Worm (Caenorhabditis elegans): ENCODE results near the gene W07G1.7.
A peak's percentile ranks its signal among the peaks of the same experiment; 100 is the strongest.

W07G1.7 gene

ce11 chrII:13976161-13976560, 10.0 kb upstream of the W07G1.7 start, which contains the start of gene Y39G8B.2 (continued):
- TF ChIP-seq F49E8.2 (tag; optimal IDR thresholded peaks at IDR 0.05; ENCODE audit: borderline replicate concordance) (no peak), ces-1 (GFP tag; optimal IDR thresholded peaks at IDR 0.05) (no peak), saeg-2 (GFP tag; IDR thresholded peaks at IDR 0.05) (no peak), F37D6.2 (tag; optimal IDR thresholded peaks at IDR 0.05) (no peak), Y75B8A.6 (GFP tag; IDR thresholded peaks at IDR 0.05) (no peak), zag-1 (tag; optimal IDR thresholded peaks at IDR 0.05) (no peak), nhr-41 (GFP tag; IDR thresholded peaks at IDR 0.05) (no peak), gei-8 (GFP tag; optimal IDR thresholded peaks at IDR 0.05) (no peak), F44E2.7 (GFP tag; IDR thresholded peaks at IDR 0.05) (no peak), rbr-2 (tag; optimal IDR thresholded peaks at IDR 0.05) (peak; percentile 88), daf-8 (GFP tag; IDR thresholded peaks at IDR 0.05) (no peak)

- TF ChIP-seq Y5F2A.4 (GFP tag; optimal IDR thresholded peaks at IDR 0.05) (no peak), ceh-82 (tag; optimal IDR thresholded peaks at IDR 0.05) (no peak), ceh-20 (GFP tag; IDR thresholded peaks at IDR 0.05) (no peak), attf-4 (tag; optimal IDR thresholded peaks at IDR 0.05) (no peak), unc-39 (tag; optimal IDR thresholded peaks at IDR 0.05) (no peak), cey-2 (tag; optimal IDR thresholded peaks at IDR 0.05; ENCODE audit: borderline replicate concordance, insufficient read depth) (no peak), tag-97 (GFP tag; IDR thresholded peaks at IDR 0.05) (no peak), lir-3 (tag; optimal IDR thresholded peaks at IDR 0.05) (no peak), mxl-3 (GFP tag; optimal IDR thresholded peaks at IDR 0.05) (no peak), daf-19 (GFP tag; conservative IDR thresholded peaks at IDR 0.05) (no peak), nhr-42 (GFP tag; IDR thresholded peaks at IDR 0.05) (0 out of 2 replicates have a peak, but pooled peaks have one; percentile 19), egl-27 (tag; optimal IDR thresholded peaks at IDR 0.05) (no peak), tra-1 (GFP tag; IDR thresholded peaks at IDR 0.05) (0 out of 2 replicates have a peak, but pooled peaks have one; percentile 4), ceh-44 (GFP tag; IDR thresholded peaks at IDR 0.05) (no peak), php-3 (GFP tag; IDR thresholded peaks at IDR 0.05) (no peak)
Measured at ce11 chrII:13974136-13974535, 8.0 kb upstream of the W07G1.7 start.

ce11 chrII:13973514-13973913, 7.4 kb upstream of the W07G1.7 start, which contains the start of gene Y39G8B.1:
Gene Y39G8B.1, minus strand, starts transcription at chrII:13973812.
- TF ChIP-seq fkh-10 (GFP tag; optimal IDR thresholded peaks at IDR 0.05) (no peak), daf-12 (tag; optimal IDR thresholded peaks at IDR 0.05) (no peak), nhr-102 (tag; optimal IDR thresholded peaks at IDR 0.05) (no peak), rbr-2 (tag; optimal IDR thresholded peaks at IDR 0.05) (no peak), mxl-2 (GFP tag; conservative IDR thresholded peaks at IDR 0.05) (no peak), nhr-42 (GFP tag; IDR thresholded peaks at IDR 0.05) (no peak), ceh-82 (tag; optimal IDR thresholded peaks at IDR 0.05) (no peak), mes-2 (tag; optimal IDR thresholded peaks at IDR 0.05; ENCODE audit: poor library complexity, severe bottlenecking) (peak; percentile 36), php-3 (GFP tag; IDR thresholded peaks at IDR 0.05) (no peak), F26F4.8 (GFP tag; conservative IDR thresholded peaks at IDR 0.05) (no peak), nhr-6 (tag; optimal IDR thresholded peaks at IDR 0.05) (no peak), dpl-1 (GFP tag; optimal IDR thresholded peaks at IDR 0.05) (peak; percentile 7), mxl-3 (GFP tag; optimal IDR thresholded peaks at IDR 0.05) (peak; percentile 17), F44E2.7 (GFP tag; IDR thresholded peaks at IDR 0.05) (no peak), gei-8 (GFP tag; optimal IDR thresholded peaks at IDR 0.05) (no peak), egl-27 (tag; optimal IDR thresholded peaks at IDR 0.05) (no peak), set-16 (GFP tag; IDR thresholded peaks at IDR 0.05) (no peak), lin-38 (GFP tag; IDR thresholded peaks at IDR 0.05) (no peak), F10B5.3 (tag; optimal IDR thresholded peaks at IDR 0.05) (no peak), lin-1 (GFP tag; IDR thresholded peaks at IDR 0.05) (no peak), ceh-62 (tag; optimal IDR thresholded peaks at IDR 0.05) (no peak), ctbp-1 (GFP tag; IDR thresholded peaks at IDR 0.05) (no peak), nhr-25 (tag; optimal IDR thresholded peaks at IDR 0.05; ENCODE audit: borderline replicate concordance, insufficient read depth) (no peak), nhr-237 (tag; optimal IDR thresholded peaks at IDR 0.05) (no peak), zfp-3 (GFP tag; conservative IDR thresholded peaks at IDR 0.05) (no peak), nhr-77 (tag; optimal IDR thresholded peaks at IDR 0.05) (peak; percentile 46), pqm-1 (tag; optimal IDR thresholded peaks at IDR 0.05) (peak; percentile 5), vab-7 (GFP tag; IDR thresholded peaks at IDR 0.05) (no peak), cey-2 (tag; optimal IDR thresholded peaks at IDR 0.05; ENCODE audit: borderline replicate concordance, insufficient read depth) (no peak), F49E8.2 (tag; optimal IDR thresholded peaks at IDR 0.05; ENCODE audit: borderline replicate concordance) (no peak), Y48G9A.11 (GFP tag; IDR thresholded peaks at IDR 0.05) (no peak)

All from whole organism, L4 larva.